Worm (Caenorhabditis elegans) whole organism, L1 larva: ENCODE data around the gene F09F7.5.

Experiments used
- egl-27 ChIP-seq, 2 experiments: fragments of 150-350 bp in 1 of 2; sonication (generic microtip); optimal IDR thresholded peaks; 3 replicates each; lab custom pipeline; 2017 to 2018; ENCODE audit warnings: missing biosample characterization in 2 of 2, missing genetic modification characterization in 2 of 2, missing genetic modification reagents in 2 of 2
- lir-3 ChIP-seq: sonication (generic microtip); optimal IDR thresholded peaks from 2 replicates; lab custom pipeline; 2016; ENCODE audit warnings: mild to moderate bottlenecking, missing genetic modification characterization, moderate library complexity, missing compliant biosample characterization; ENCODE audit not compliant: poor library complexity

DNA sequence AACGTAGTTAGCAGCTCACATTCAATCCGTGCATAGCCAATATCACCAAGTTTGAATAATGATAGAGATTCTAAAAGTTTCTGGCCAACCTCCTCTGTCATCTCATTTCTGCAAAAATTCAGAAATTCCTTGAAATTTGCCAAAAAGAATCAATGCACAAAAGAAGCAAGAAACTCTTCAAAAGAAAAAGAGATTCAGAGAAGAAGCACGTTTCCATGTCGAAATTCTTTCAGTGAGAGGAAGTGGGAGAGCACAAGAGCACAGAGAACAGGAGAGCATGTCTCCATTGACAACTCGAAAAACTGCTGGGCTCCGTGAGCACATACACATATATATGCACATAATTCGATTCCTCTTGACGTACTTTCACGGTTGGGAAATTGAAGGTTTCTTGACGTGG lies 29.4 kb upstream of the F09F7.5 start, which contains the start of gene nekl-4:
- TF ChIP-seq lir-3 (tag; lab: Kevin White, UChicago) = no peak
- no peak for TF ChIP-seq egl-27 (tag; optimal IDR thresholded peaks at IDR 0.05; lab: Kevin White, UChicago)
